Fruit fly (Drosophila melanogaster) whole organism, embryonic: ENCODE data around the gene CG10286.

Source experiments
- Abd-B ChIP-seq: fragments of 200-800 bp; sonication (Bioruptor generic); optimal IDR thresholded peaks from 2 replicates; lab custom pipeline; 2018; ENCODE audit warnings: missing biosample characterization, mild to moderate bottlenecking, missing genetic modification characterization, moderate library complexity
- Asciz ChIP-seq: fragments of 200-800 bp; sonication (Bioruptor generic); optimal IDR thresholded peaks from 2 replicates; lab custom pipeline; 2017; ENCODE audit warnings: missing biosample characterization, mild to moderate bottlenecking, missing genetic modification characterization, missing genetic modification reagents
- CG10654 ChIP-seq: fragments of 200-800 bp; sonication (Bioruptor generic); optimal IDR thresholded peaks from 2 replicates; lab custom pipeline; 2016; ENCODE audit warnings: missing biosample characterization, missing genetic modification characterization
- CG11247 ChIP-seq: fragments of 200-800 bp; sonication (Bioruptor generic); IDR thresholded peaks from 2 replicates; pipeline ENCODE4 v1.3.6; 2022; ENCODE audit warnings: missing biosample characterization, missing genetic modification characterization
- CG11398 ChIP-seq: fragments of 200-800 bp; sonication (Bioruptor generic); optimal IDR thresholded peaks from 2 replicates; lab custom pipeline; 2016; ENCODE audit warnings: missing biosample characterization, missing genetic modification characterization
- CG11560 ChIP-seq: fragments of 200-800 bp; sonication (Bioruptor generic); IDR thresholded peaks from 3 replicates; pipeline ENCODE4 v1.3.6; 2022; ENCODE audit warnings: missing biosample characterization, missing genetic modification characterization
- CG12071 ChIP-seq: fragments of 200-800 bp; sonication (Bioruptor generic); optimal IDR thresholded peaks from 3 replicates; lab custom pipeline; 2018; ENCODE audit warnings: missing biosample characterization, mild to moderate bottlenecking, missing genetic modification characterization
- CG13287 ChIP-seq: fragments of 200-800 bp; sonication (Bioruptor generic); IDR thresholded peaks from 2 replicates; pipeline ENCODE4 v1.3.6; 2022; ENCODE audit warnings: missing biosample characterization, missing genetic modification characterization; ENCODE audit not compliant: partially characterized antibody
- CG14014 ChIP-seq: fragments of 200-800 bp; sonication (Bioruptor generic); IDR thresholded peaks from 2 replicates; pipeline ENCODE4 v1.3.6; 2022; ENCODE audit warnings: missing biosample characterization, missing genetic modification characterization
- CG18599 ChIP-seq: fragments of 200-800 bp; sonication (Bioruptor generic); optimal IDR thresholded peaks from 3 replicates; lab custom pipeline; 2017; ENCODE audit warnings: missing biosample characterization, missing genetic modification characterization, mild to moderate bottlenecking, moderate library complexity, missing genetic modification reagents
- CG31441 ChIP-seq: fragments of 200-800 bp; sonication (Bioruptor generic); IDR thresholded peaks from 2 replicates; pipeline ENCODE4 v1.3.6; 2022; ENCODE audit warnings: missing biosample characterization, missing genetic modification characterization
- CG34422 ChIP-seq: fragments of 200-800 bp; sonication (Bioruptor generic); IDR thresholded peaks from 3 replicates; pipeline ENCODE4 v1.3.6; 2022; ENCODE audit warnings: missing biosample characterization, missing genetic modification characterization
- CG3726 ChIP-seq: fragments of 200-800 bp; sonication (Bioruptor generic); IDR thresholded peaks from 3 replicates; pipeline ENCODE4, ENCODE4 v1.3.6; 2022; ENCODE audit warnings: missing biosample characterization, missing genetic modification characterization
- CG4820 ChIP-seq: fragments of 200-800 bp; sonication (Bioruptor generic); optimal IDR thresholded peaks from 3 replicates; lab custom pipeline; 2016; ENCODE audit warnings: missing biosample characterization, missing genetic modification characterization
- CG6791 ChIP-seq: fragments of 200-800 bp; sonication (Bioruptor generic); IDR thresholded peaks from 3 replicates; pipeline ENCODE4 v1.3.6; 2022; ENCODE audit warnings: missing biosample characterization, missing genetic modification characterization; ENCODE audit not compliant: partially characterized antibody
- CG7987 ChIP-seq: fragments of 200-800 bp; sonication (Bioruptor generic); optimal IDR thresholded peaks from 2 replicates; lab custom pipeline; 2018; ENCODE audit warnings: missing biosample characterization, mild to moderate bottlenecking, missing genetic modification characterization, moderate library complexity
- CG9817 ChIP-seq: fragments of 200-800 bp; sonication (Bioruptor generic); optimal IDR thresholded peaks from 2 replicates; lab custom pipeline; 2018; ENCODE audit warnings: missing biosample characterization, mild to moderate bottlenecking, missing genetic modification characterization, moderate library complexity
- Chrac-16 ChIP-seq: fragments of 200-800 bp; sonication (Bioruptor generic); optimal IDR thresholded peaks from 3 replicates; lab custom pipeline; 2016; ENCODE audit warnings: missing biosample characterization, missing genetic modification characterization
- Dbx ChIP-seq: fragments of 200-800 bp; sonication (Bioruptor generic); IDR thresholded peaks from 3 replicates; pipeline ENCODE4 v1.3.6; 2022; ENCODE audit warnings: missing biosample characterization, missing genetic modification characterization
- Dek ChIP-seq: fragments of 200-800 bp; sonication (Bioruptor generic); optimal IDR thresholded peaks from 3 replicates; lab custom pipeline; 2019; ENCODE audit warnings: missing biosample characterization, mild to moderate bottlenecking, missing genetic modification characterization, moderate library complexity
- Dll ChIP-seq: fragments of 200-800 bp; sonication (Bioruptor generic); IDR thresholded peaks from 4 replicates; pipeline ENCODE4 v1.3.6; 2022; ENCODE audit warnings: missing biosample characterization, missing genetic modification characterization; ENCODE audit not compliant: partially characterized antibody
- ERR ChIP-seq: fragments of 200-800 bp; sonication (Bioruptor generic); optimal IDR thresholded peaks from 2 replicates; lab custom pipeline; 2016; ENCODE audit warnings: missing biosample characterization, missing genetic modification characterization
- Max ChIP-seq: fragments of 200-800 bp; sonication (Bioruptor generic); optimal IDR thresholded peaks from 2 replicates; lab custom pipeline; 2016; ENCODE audit warnings: missing biosample characterization, mild to moderate bottlenecking, missing genetic modification characterization
- Oaz ChIP-seq: fragments of 200-800 bp; sonication (Bioruptor generic); IDR thresholded peaks from 2 replicates; pipeline ENCODE4 v1.3.6; 2022; ENCODE audit warnings: missing biosample characterization, missing genetic modification characterization
- Taf1 ChIP-seq: fragments of 200-800 bp; sonication (Bioruptor generic); IDR thresholded peaks from 2 replicates; pipeline ENCODE4 v1.3.6; 2022; ENCODE audit warnings: missing biosample characterization, missing genetic modification characterization
- abd-A ChIP-seq: fragments of 200-800 bp; sonication (Bioruptor generic); optimal IDR thresholded peaks from 3 replicates; lab custom pipeline; 2019; ENCODE audit warnings: missing biosample characterization, mild to moderate bottlenecking, missing genetic modification characterization, moderate library complexity
- aop ChIP-seq: fragments of 200-800 bp; sonication (Bioruptor generic); IDR thresholded peaks from 2 replicates; pipeline ENCODE4 v1.3.6; 2022; ENCODE audit warnings: missing biosample characterization, missing genetic modification characterization
- bbx ChIP-seq: fragments of 200-800 bp; sonication (Bioruptor generic); IDR thresholded peaks from 2 replicates; pipeline ENCODE4 v1.3.6; 2022; ENCODE audit warnings: missing biosample characterization, missing genetic modification characterization; ENCODE audit not compliant: partially characterized antibody
- br ChIP-seq: fragments of >200 bp; optimal IDR thresholded peaks from 2 replicates; lab custom pipeline; 2017
- chif ChIP-seq, 2 experiments: fragments of 200-800 bp; sonication (Bioruptor generic); optimal IDR thresholded peaks; 3 replicates each; lab custom pipeline; 2016; ENCODE audit warnings: missing biosample characterization in 2 of 2, missing genetic modification characterization in 2 of 2
- chn ChIP-seq: fragments of 200-800 bp; sonication (Bioruptor generic); optimal IDR thresholded peaks from 2 replicates; lab custom pipeline; 2016; ENCODE audit warnings: missing biosample characterization, missing genetic modification characterization
- dpn ChIP-seq, 2 experiments: fragments of 200-800 bp; sonication (Bioruptor generic); optimal IDR thresholded peaks; 3 replicates each; lab custom pipeline; 2016; ENCODE audit warnings: missing biosample characterization in 2 of 2, missing genetic modification characterization in 2 of 2
- gcm ChIP-seq: fragments of 200-800 bp; sonication (Bioruptor generic); optimal IDR thresholded peaks from 2 replicates; lab custom pipeline; 2019; ENCODE audit warnings: missing biosample characterization, mild to moderate bottlenecking, missing genetic modification characterization, moderate library complexity
- gcm2 ChIP-seq: fragments of 200-800 bp; sonication (Bioruptor generic); optimal IDR thresholded peaks from 2 replicates; lab custom pipeline; 2016; ENCODE audit warnings: missing biosample characterization, missing genetic modification characterization
- grau ChIP-seq: fragments of 200-800 bp; optimal IDR thresholded peaks from 3 replicates; lab custom pipeline; 2019; ENCODE audit warnings: missing biosample characterization, mild to moderate bottlenecking, missing genetic modification characterization, moderate library complexity
- gsb-n ChIP-seq: fragments of 200-800 bp; sonication (Bioruptor generic); optimal IDR thresholded peaks from 3 replicates; lab custom pipeline; 2018; ENCODE audit warnings: missing biosample characterization, mild to moderate bottlenecking, missing genetic modification characterization
- hkb ChIP-seq, 2 experiments: fragments of 200-800 bp in 1 of 2; fragments of >200 bp in 1 of 2; sonication (Bioruptor generic) in 1 of 2; IDR thresholded peaks in 1 of 2; optimal IDR thresholded peaks in 1 of 2; 2 replicates each; pipeline versions ENCODE4 v1.3.6 to Lab custom; 2017 to 2022; ENCODE audit warnings: missing biosample characterization in 1 of 2, missing genetic modification characterization in 1 of 2
- lmd ChIP-seq: fragments of 200-800 bp; sonication (Bioruptor generic); IDR thresholded peaks from 2 replicates; pipeline ENCODE4 v1.3.6; 2022; ENCODE audit warnings: missing biosample characterization, missing genetic modification characterization
- nerfin-2 ChIP-seq: fragments of 200-800 bp; sonication (Bioruptor generic); IDR thresholded peaks from 2 replicates; pipeline ENCODE4 v1.3.6; 2022; ENCODE audit warnings: missing biosample characterization, missing genetic modification characterization; ENCODE audit not compliant: partially characterized antibody
- otp ChIP-seq: fragments of 200-800 bp; sonication (Bioruptor generic); IDR thresholded peaks from 3 replicates; pipeline ENCODE4, ENCODE4 v1.3.6; 2022; ENCODE audit warnings: missing biosample characterization, missing genetic modification characterization
- phol ChIP-seq: fragments of 200-800 bp; sonication (Bioruptor generic); optimal IDR thresholded peaks from 3 replicates; lab custom pipeline; 2018; ENCODE audit warnings: missing biosample characterization, mild to moderate bottlenecking, missing genetic modification characterization, moderate library complexity
- pnt ChIP-seq: fragments of 200-800 bp; sonication (Bioruptor generic); optimal IDR thresholded peaks from 3 replicates; lab custom pipeline; 2016; ENCODE audit warnings: missing biosample characterization, missing genetic modification characterization
- sens ChIP-seq: fragments of 200-800 bp; sonication (Bioruptor generic); peaks from one replicate; lab custom pipeline; 2016; ENCODE audit warnings: missing biosample characterization, missing genetic modification characterization
- sens-2 ChIP-seq: fragments of 200-800 bp; sonication (Bioruptor generic); IDR thresholded peaks from 2 replicates; pipeline ENCODE4 v1.3.6; 2022; ENCODE audit warnings: missing biosample characterization, missing genetic modification characterization
- shn ChIP-seq: fragments of 200-800 bp; sonication (Bioruptor generic); optimal IDR thresholded peaks from 3 replicates; lab custom pipeline; 2016; ENCODE audit warnings: missing biosample characterization, missing genetic modification characterization
- slbo ChIP-seq: fragments of 200-800 bp; sonication (Bioruptor generic); IDR thresholded peaks from 2 replicates; pipeline ENCODE4 v1.3.6; 2022; ENCODE audit warnings: missing biosample characterization, missing genetic modification characterization
- ssp ChIP-seq: fragments of 200-800 bp; sonication (Bioruptor generic); IDR thresholded peaks from 2 replicates; pipeline ENCODE4 v1.3.6; 2022; ENCODE audit warnings: missing biosample characterization, missing genetic modification characterization
- trem ChIP-seq: fragments of 200-800 bp; optimal IDR thresholded peaks from 3 replicates; lab custom pipeline; 2019; ENCODE audit warnings: missing biosample characterization, mild to moderate bottlenecking, missing genetic modification characterization, moderate library complexity
- tx ChIP-seq: fragments of 200-800 bp; sonication (Bioruptor generic); optimal IDR thresholded peaks from 2 replicates; lab custom pipeline; 2016; ENCODE audit warnings: missing biosample characterization, missing genetic modification characterization
- vnd ChIP-seq: fragments of 200-800 bp; sonication (Bioruptor generic); IDR thresholded peaks from 3 replicates; pipeline ENCODE4 v1.3.6; 2022; ENCODE audit warnings: missing biosample characterization, missing genetic modification characterization; ENCODE audit not compliant: partially characterized antibody

The CG10286 gene

DNA sequence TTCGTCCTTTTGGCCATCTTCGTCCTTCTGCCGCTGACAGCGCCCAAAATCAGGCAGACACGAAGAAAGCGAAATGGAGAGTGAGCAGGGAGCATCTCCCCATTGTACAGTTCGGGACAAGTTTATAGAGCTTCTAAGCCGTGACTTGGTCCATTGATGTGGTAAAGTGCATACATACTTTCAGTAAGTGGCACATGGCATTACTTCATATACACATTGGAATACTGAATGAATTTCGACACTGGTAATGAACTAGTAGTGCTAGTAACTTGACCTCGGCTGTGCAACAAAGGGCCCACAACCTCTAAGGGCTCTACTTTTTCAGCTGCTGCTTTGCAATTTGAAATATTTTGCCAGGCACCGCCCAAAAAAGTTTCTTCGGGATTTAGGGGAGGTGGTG lies 47.5 kb downstream of the CG10286 start (continued):
- peak; percentile 52 for TF ChIP-seq CG4820 (GFP tag; lab: Kevin White, UChicago)
- peak; percentile 90 for TF ChIP-seq slbo (GFP tag; lab: Robert Waterston, UW)
- peak; percentile 97 for TF ChIP-seq CG18599 (GFP tag; lab: Kevin White, UChicago)
- TF ChIP-seq Dbx (GFP tag; lab: Robert Waterston, UW), result peak; percentile 87
- TF ChIP-seq Max (GFP tag; lab: Kevin White, UChicago), result peak; percentile 52
- peak; percentile 54 for TF ChIP-seq phol (tag; lab: Kevin White, UChicago)
- TF ChIP-seq sens-2, result peak; percentile 70
- TF ChIP-seq sens (GFP tag; lab: Kevin White, UChicago), result peak; percentile 89
- no peak for TF ChIP-seq bbx
- TF ChIP-seq shn (GFP tag; lab: Kevin White, UChicago), result peak; percentile 66
- TF ChIP-seq Dek (tag; lab: Kevin White, UChicago), result peak; percentile 59
- TF ChIP-seq CG11398, result peak; percentile 50
- peak; percentile 78 for TF ChIP-seq grau (tag; lab: Kevin White, UChicago)
- TF ChIP-seq CG12071 (GFP tag; lab: Kevin White, UChicago), result peak; percentile 90
- TF ChIP-seq Oaz, result peak; percentile 60; the same call in 1 of the 2 replicates
- TF ChIP-seq CG14014 (GFP tag; lab: Robert Waterston, UW), result peak; percentile 87
- peak; percentile 29 to 35 for TF ChIP-seq chif (GFP tag; optimal IDR thresholded peaks at IDR 0.05; lab: Kevin White, UChicago)
- peak; percentile 73 for TF ChIP-seq Taf1 (GFP tag; lab: Robert Waterston, UW)
- TF ChIP-seq pnt, result peak; percentile 70
- TF ChIP-seq chn (GFP tag; lab: Kevin White, UChicago), result peak; percentile 67
- TF ChIP-seq abd-A (tag; lab: Kevin White, UChicago), result no peak
- peak; percentile 77 to 78 for TF ChIP-seq dpn (GFP tag; optimal IDR thresholded peaks at IDR 0.05; lab: Kevin White, UChicago)
- peak; percentile 58; the same call in 1 of the 3 replicates for TF ChIP-seq CG3726 (GFP tag; lab: Robert Waterston, UW)
- TF ChIP-seq CG11560, result peak; percentile 69; the same call in 1 of the 3 replicates
- TF ChIP-seq hkb (optimal IDR thresholded peaks at IDR 0.05; lab: Kevin White, UChicago), result no peak
- TF ChIP-seq hkb (GFP tag; IDR thresholded peaks at IDR 0.05; lab: Robert Waterston, UW), result peak; percentile 84
- no peak for TF ChIP-seq nerfin-2 (GFP tag; lab: Robert Waterston, UW)
- peak; percentile 36 for TF ChIP-seq tx
- peak; percentile 75; the same call in 2 of the 3 replicates for TF ChIP-seq otp
- TF ChIP-seq vnd, result no peak
- TF ChIP-seq gcm (GFP tag; lab: Kevin White, UChicago), result peak; percentile 48
- TF ChIP-seq CG6791 (GFP tag; lab: Robert Waterston, UW), result no peak
- no peak for TF ChIP-seq Dll (GFP tag; lab: Robert Waterston, UW)
- peak; percentile 71 for TF ChIP-seq CG10654 (GFP tag; lab: Kevin White, UChicago)
- TF ChIP-seq Asciz, result no peak
- peak; percentile 40 for TF ChIP-seq gcm2 (GFP tag; lab: Kevin White, UChicago)
- peak; percentile 42 for TF ChIP-seq CG7987 (GFP tag; lab: Kevin White, UChicago)
- TF ChIP-seq ssp (GFP tag; lab: Robert Waterston, UW), result 0 out of 2 replicates have a peak, but pooled peaks have one; percentile 48
- no peak for TF ChIP-seq CG13287 (GFP tag; lab: Robert Waterston, UW)
- peak; percentile 3 for TF ChIP-seq gsb-n (tag; lab: Kevin White, UChicago)
- peak; percentile 59; the same call in 1 of the 2 replicates for TF ChIP-seq CG31441 (GFP tag; lab: Robert Waterston, UW)
- peak; percentile 70 for TF ChIP-seq ERR (GFP tag; lab: Kevin White, UChicago)
- TF ChIP-seq trem (tag; lab: Kevin White, UChicago), result no peak
- no peak for TF ChIP-seq aop
- no peak for TF ChIP-seq br (lab: Kevin White, UChicago)
- peak; percentile 48 for TF ChIP-seq Chrac-16
- TF ChIP-seq CG9817 (tag; lab: Kevin White, UChicago), result peak; percentile 75
- peak; percentile 88 for TF ChIP-seq lmd (GFP tag; lab: Robert Waterston, UW)
- peak; percentile 10 for TF ChIP-seq Abd-B (GFP tag; lab: Kevin White, UChicago)
- peak; percentile 89 for TF ChIP-seq CG34422 (GFP tag; lab: Robert Waterston, UW)
- peak; percentile 63; the same call in 1 of the 2 replicates for TF ChIP-seq CG11247 (GFP tag; lab: Robert Waterston, UW)
